Fruit fly (Drosophila melanogaster) whole organism, wandering third instar larva: ENCODE results near the gene CG4553.
A peak's percentile ranks its signal among the peaks of the same experiment; 100 is the strongest.

ENCODE experiments used
- Abd-B ChIP-seq: fragments of >200 bp; optimal IDR thresholded peaks from 2 replicates; lab custom pipeline; 2017; ENCODE audit warnings: missing biosample characterization, missing genetic modification characterization
- CG32264 ChIP-seq: fragments of 200-800 bp; sonication (Bioruptor generic); optimal IDR thresholded peaks from 2 replicates; lab custom pipeline; 2016; ENCODE audit warnings: missing biosample characterization, missing genetic modification characterization
- CG9705 ChIP-seq: fragments of 200-800 bp; sonication (Bioruptor generic); optimal IDR thresholded peaks from 2 replicates; lab custom pipeline; 2018; ENCODE audit warnings: missing biosample characterization, mild to moderate bottlenecking, missing genetic modification characterization
- Dfd ChIP-seq: fragments of >200 bp; optimal IDR thresholded peaks from 2 replicates; lab custom pipeline; 2017; ENCODE audit warnings: missing biosample characterization, missing genetic modification characterization
- HLH106 ChIP-seq: fragments of 200-800 bp; optimal IDR thresholded peaks from 3 replicates; lab custom pipeline; 2019; ENCODE audit warnings: missing biosample characterization, mild to moderate bottlenecking, missing genetic modification characterization, moderate library complexity
- Hnf4 ChIP-seq: fragments of 200-800 bp; sonication (Bioruptor generic); optimal IDR thresholded peaks from 2 replicates; lab custom pipeline; 2016; ENCODE audit warnings: missing biosample characterization, mild to moderate bottlenecking, missing genetic modification characterization
- Hr78 ChIP-seq: fragments of >200 bp; optimal IDR thresholded peaks from 2 replicates; lab custom pipeline; 2017; ENCODE audit warnings: missing biosample characterization, missing genetic modification characterization
- Hr83 ChIP-seq: fragments of 200-300 bp; sonication (Bioruptor generic); optimal IDR thresholded peaks from 2 replicates; lab custom pipeline; 2016; ENCODE audit warnings: missing biosample characterization, mild to moderate bottlenecking, missing genetic modification characterization, moderate library complexity; ENCODE audit not compliant: poor library complexity, severe bottlenecking
- Jra ChIP-seq: sonication (Bioruptor generic); optimal IDR thresholded peaks from 2 replicates; lab custom pipeline; 2016; ENCODE audit warnings: missing biosample characterization, missing genetic modification characterization
- Mio ChIP-seq: sonication (Bioruptor generic); optimal IDR thresholded peaks from 2 replicates; lab custom pipeline; 2016; ENCODE audit warnings: missing biosample characterization, missing genetic modification characterization
- Myc ChIP-seq: fragments of >200 bp; optimal IDR thresholded peaks from 2 replicates; lab custom pipeline; 2017
- N ChIP-seq: fragments of >200 bp; optimal IDR thresholded peaks from 2 replicates; lab custom pipeline; 2018; ENCODE audit warnings: missing biosample characterization, missing external identifiers, missing genetic modification characterization
- OdsH ChIP-seq: fragments of 200-800 bp; sonication (Bioruptor generic); optimal IDR thresholded peaks from 2 replicates; lab custom pipeline; 2016; ENCODE audit warnings: missing biosample characterization, mild to moderate bottlenecking, missing genetic modification characterization
- Rel ChIP-seq, 2 experiments: fragments of 200-800 bp; sonication (Bioruptor generic) in 1 of 2; optimal IDR thresholded peaks; 2 replicates in 1 of 2; 3 replicates in 1 of 2; lab custom pipeline; 2016 to 2019; ENCODE audit warnings: mild to moderate bottlenecking in 2 of 2, missing biosample characterization in 2 of 2, missing genetic modification characterization in 2 of 2, moderate library complexity in 1 of 2
- Sp1 ChIP-seq: fragments of 200-800 bp; sonication (Bioruptor generic); optimal IDR thresholded peaks from 3 replicates; lab custom pipeline; 2019; ENCODE audit warnings: missing biosample characterization, mild to moderate bottlenecking, missing genetic modification characterization, moderate library complexity
- Vsx2 ChIP-seq: fragments of 200-300, 225-300 bp; sonication (Bioruptor generic); optimal IDR thresholded peaks from 2 replicates; lab custom pipeline; 2018; ENCODE audit warnings: missing biosample characterization, missing genetic modification characterization; ENCODE audit not compliant: partially characterized antibody
- dl ChIP-seq, 2 experiments: fragments of 175-275, 200-275 bp in 1 of 2; fragments of 200-275 bp in 1 of 2; sonication (Bioruptor generic); optimal IDR thresholded peaks; lab custom pipeline; 2018; ENCODE audit warnings: mild to moderate bottlenecking in 2 of 2, missing biosample characterization in 2 of 2, missing genetic modification characterization in 2 of 2, moderate library complexity in 2 of 2; ENCODE audit not compliant: partially characterized antibody in 2 of 2, insufficient read depth in 1 of 2
- ey ChIP-seq: fragments of 200-800 bp; sonication (Bioruptor generic); optimal IDR thresholded peaks from 2 replicates; lab custom pipeline; 2016; ENCODE audit warnings: missing biosample characterization, missing genetic modification characterization
- foxo ChIP-seq, 2 experiments: fragments of 200-800 bp; sonication (Bioruptor generic); optimal IDR thresholded peaks; 2 replicates in 1 of 2; 3 replicates in 1 of 2; lab custom pipeline; 2016 to 2017; ENCODE audit warnings: missing biosample characterization in 2 of 2, missing genetic modification characterization in 2 of 2
- fru ChIP-seq: fragments of 200-800 bp; sonication (Bioruptor generic); optimal IDR thresholded peaks from 3 replicates; lab custom pipeline; 2016; ENCODE audit warnings: missing biosample characterization, mild to moderate bottlenecking, missing genetic modification characterization
- h ChIP-seq: fragments of 200-800 bp; sonication (Bioruptor generic); optimal IDR thresholded peaks from 3 replicates; lab custom pipeline; 2016; ENCODE audit warnings: missing biosample characterization, mild to moderate bottlenecking, missing genetic modification characterization
- pan ChIP-seq: fragments of >200 bp; optimal IDR thresholded peaks from 2 replicates; lab custom pipeline; 2017
- psq ChIP-seq: fragments of 200-800 bp; sonication (Bioruptor generic); optimal IDR thresholded peaks from 3 replicates; lab custom pipeline; 2017; ENCODE audit warnings: missing biosample characterization, mild to moderate bottlenecking, missing genetic modification characterization, moderate library complexity
- rgr ChIP-seq: fragments of 200-800 bp; sonication (Bioruptor generic); optimal IDR thresholded peaks from 3 replicates; lab custom pipeline; 2016; ENCODE audit warnings: missing biosample characterization, mild to moderate bottlenecking, missing genetic modification characterization
- sage ChIP-seq: fragments of 200-800 bp; sonication (Bioruptor generic); optimal IDR thresholded peaks from 2 replicates; lab custom pipeline; 2016; ENCODE audit warnings: missing biosample characterization, mild to moderate bottlenecking, missing genetic modification characterization
- sv ChIP-seq: fragments of 200-800 bp; sonication (Bioruptor generic); optimal IDR thresholded peaks from 3 replicates; lab custom pipeline; 2016; ENCODE audit warnings: missing biosample characterization, missing genetic modification characterization
- tai ChIP-seq: sonication (Bioruptor generic); optimal IDR thresholded peaks from 2 replicates; lab custom pipeline; 2016; ENCODE audit warnings: missing biosample characterization, missing genetic modification characterization
- usp ChIP-seq: fragments of >200 bp; optimal IDR thresholded peaks from 2 replicates; lab custom pipeline; 2017; ENCODE audit warnings: missing biosample characterization, missing genetic modification characterization

Gene CG4553

dm6 chr3R:25490778-25491664 is 14.3 kb upstream of the CG4553 start, which contains the start of the genes Gnpat and CG5112 (continued):
- peak; percentile 97 to 99 for TF ChIP-seq dl (GFP tag; optimal IDR thresholded peaks at IDR 0.05; lab: Kevin White, UChicago; ENCODE audit: insufficient read depth in 1 of 2, partially characterized antibody in 2 of 2)
- no peak for TF ChIP-seq ey (GFP tag; lab: Kevin White, UChicago)
- TF ChIP-seq CG9705 (GFP tag; lab: Kevin White, UChicago) = no peak

- no peak for TF ChIP-seq Hr78
- no peak for TF ChIP-seq Abd-B (GFP tag; lab: Kevin White, UChicago)
- no peak for TF ChIP-seq Myc (lab: Kevin White, UChicago)
- TF ChIP-seq HLH106 = no peak
- TF ChIP-seq N (GFP tag; lab: Kevin White, UChicago) = no peak
- TF ChIP-seq Mio = no peak
- TF ChIP-seq OdsH (GFP tag; lab: Kevin White, UChicago) = no peak
- TF ChIP-seq sv (GFP tag; lab: Kevin White, UChicago) = peak; percentile 33
- peak; percentile 29 for TF ChIP-seq Rel (GFP tag; optimal IDR thresholded peaks at IDR 0.05; lab: Kevin White, UChicago)
- TF ChIP-seq Rel (tag; optimal IDR thresholded peaks at IDR 0.05; lab: Kevin White, UChicago) = no peak
- TF ChIP-seq tai (GFP tag; lab: Kevin White, UChicago) = no peak
- TF ChIP-seq Vsx2 = no peak
- TF ChIP-seq CG9705 (GFP tag; lab: Kevin White, UChicago) = no peak
- TF ChIP-seq Jra (GFP tag; lab: Kevin White, UChicago) = no peak
- peak; percentile 39 for TF ChIP-seq fru (GFP tag; lab: Kevin White, UChicago)
- TF ChIP-seq CG32264 (GFP tag; lab: Kevin White, UChicago) = no peak
- no peak for TF ChIP-seq Dfd
- no peak for TF ChIP-seq Sp1 (GFP tag; lab: Kevin White, UChicago)
- TF ChIP-seq h = no peak
- no peak for TF ChIP-seq Hnf4 (GFP tag; lab: Kevin White, UChicago)
- peak in 1 of 2 experiments; percentile 6 for TF ChIP-seq foxo (GFP tag; optimal IDR thresholded peaks at IDR 0.05; lab: Kevin White, UChicago)
- TF ChIP-seq pan (lab: Kevin White, UChicago) = no peak
- no peak for TF ChIP-seq usp (GFP tag; lab: Kevin White, UChicago)
- no peak for TF ChIP-seq psq (GFP tag; lab: Kevin White, UChicago)
These were observed 13.7 kb upstream of the CG4553 start for dm6 chr3R:25490375-25490774.

dm6 chr3R:25489685-25490084 is 13.0 kb upstream of the CG4553 start:
- no peak for TF ChIP-seq OdsH (GFP tag; lab: Kevin White, UChicago)
- no peak for TF ChIP-seq Rel (GFP tag; optimal IDR thresholded peaks at IDR 0.05; lab: Kevin White, UChicago)
- peak; percentile 1 for TF ChIP-seq Rel (tag; optimal IDR thresholded peaks at IDR 0.05; lab: Kevin White, UChicago)
- no peak for TF ChIP-seq sage (GFP tag; lab: Kevin White, UChicago)
- peak; percentile 23 for TF ChIP-seq HLH106
- TF ChIP-seq ey (GFP tag; lab: Kevin White, UChicago) = no peak
- no peak for TF ChIP-seq Hr78
- no peak for TF ChIP-seq Dfd
- TF ChIP-seq Hr83 (GFP tag; lab: Kevin White, UChicago) = peak; percentile 30
- TF ChIP-seq Hnf4 (GFP tag; lab: Kevin White, UChicago) = no peak
- TF ChIP-seq, all 38 proteins: peak for 3

- TF ChIP-seq HLH106 (peak; percentile 52), Rel (GFP tag; optimal IDR thresholded peaks at IDR 0.05; lab: Kevin White, UChicago) (peak; percentile 0), Rel (tag; optimal IDR thresholded peaks at IDR 0.05; lab: Kevin White, UChicago) (no peak), CG32264 (GFP tag; lab: Kevin White, UChicago) (peak; percentile 23), rgr (GFP tag; lab: Kevin White, UChicago) (no peak), Abd-B (GFP tag; lab: Kevin White, UChicago) (no peak), foxo (GFP tag; optimal IDR thresholded peaks at IDR 0.05; lab: Kevin White, UChicago) (peak in 1 of 2 experiments; percentile 63), sage (GFP tag; lab: Kevin White, UChicago) (peak; percentile 41), ey (GFP tag; lab: Kevin White, UChicago) (no peak)
These were observed 12.4 kb upstream of the CG4553 start for dm6 chr3R:25489116-25489515.
